Worm (Caenorhabditis elegans) whole organism, mixed stage, embryonic: ENCODE results near the gene spin-4.

Experiments
- M03D4.4 ChIP-seq: sonication (generic microtip); optimal IDR thresholded peaks from 2 replicates; lab custom pipeline; 2017; ENCODE audit warnings: mild to moderate bottlenecking, missing genetic modification characterization, missing compliant biosample characterization
- bed-3 ChIP-seq: fragments of 200-800 bp; sonication (Bioruptor generic); optimal IDR thresholded peaks from 3 replicates; lab custom pipeline; 2018; ENCODE audit warnings: mild to moderate bottlenecking, missing genetic modification characterization, moderate library complexity, missing compliant biosample characterization
- blmp-1 ChIP-seq: fragments of 150-350 bp; optimal IDR thresholded peaks from 2 replicates; lab custom pipeline; 2014; ENCODE audit warnings: missing biosample characterization, missing genetic modification characterization
- ceh-39 ChIP-seq: fragments of 150-350 bp; optimal IDR thresholded peaks from 2 replicates; lab custom pipeline; 2014; ENCODE audit warnings: missing biosample characterization, missing genetic modification characterization
- ceh-43 ChIP-seq: fragments of 200-800 bp; sonication (Bioruptor generic); optimal IDR thresholded peaks from 2 replicates; lab custom pipeline; 2018; ENCODE audit warnings: mild to moderate bottlenecking, missing genetic modification characterization, moderate library complexity, missing compliant biosample characterization
- ceh-83 ChIP-seq: fragments of 200-800 bp; sonication (Bioruptor generic); optimal IDR thresholded peaks from 2 replicates; lab custom pipeline; 2018; ENCODE audit warnings: mild to moderate bottlenecking, missing genetic modification characterization, missing compliant biosample characterization
- ces-1 ChIP-seq: fragments of 150-350 bp; optimal IDR thresholded peaks from 2 replicates; lab custom pipeline; 2014; ENCODE audit warnings: missing biosample characterization, missing genetic modification reagents, missing genetic modification characterization
- cnd-1 ChIP-seq: fragments of 200-800 bp; sonication (Bioruptor generic); optimal IDR thresholded peaks from 2 replicates; lab custom pipeline; 2018; ENCODE audit warnings: mild to moderate bottlenecking, missing genetic modification characterization, missing compliant biosample characterization
- drap-1 ChIP-seq: fragments of 200-800 bp; sonication (Bioruptor generic); optimal IDR thresholded peaks from 3 replicates; lab custom pipeline; 2018; ENCODE audit warnings: mild to moderate bottlenecking, missing genetic modification characterization, missing compliant biosample characterization
- elt-1 ChIP-seq: sonication (generic microtip); optimal IDR thresholded peaks from 2 replicates; lab custom pipeline; 2017; ENCODE audit warnings: missing genetic modification characterization, mild to moderate bottlenecking, missing compliant biosample characterization, antibody characterized with exemption, moderate library complexity, borderline replicate concordance; ENCODE audit not compliant: insufficient read depth
- elt-3 ChIP-seq: fragments of 150-350 bp; optimal IDR thresholded peaks from 2 replicates; lab custom pipeline; 2014; ENCODE audit warnings: missing biosample characterization, missing genetic modification characterization
- flh-1 ChIP-seq: fragments of 200-800 bp; sonication (Bioruptor generic); optimal IDR thresholded peaks from 2 replicates; lab custom pipeline; 2018; ENCODE audit warnings: mild to moderate bottlenecking, missing genetic modification characterization, moderate library complexity, missing compliant biosample characterization
- ham-2 ChIP-seq: fragments of 200-800 bp; sonication (Bioruptor generic); optimal IDR thresholded peaks from 2 replicates; lab custom pipeline; 2018; ENCODE audit warnings: mild to moderate bottlenecking, missing genetic modification characterization, missing compliant biosample characterization
- hlh-1 ChIP-seq: fragments of 150-350 bp; optimal IDR thresholded peaks from 2 replicates; lab custom pipeline; 2014; ENCODE audit warnings: missing biosample characterization, missing genetic modification reagents, missing genetic modification characterization
- lin-13 ChIP-seq: fragments of 150-350 bp; optimal IDR thresholded peaks from 2 replicates; lab custom pipeline; 2014; ENCODE audit warnings: missing biosample characterization, missing genetic modification characterization
- lin-32 ChIP-seq: fragments of 200-800 bp; sonication (Bioruptor generic); optimal IDR thresholded peaks from 2 replicates; lab custom pipeline; 2018; ENCODE audit warnings: mild to moderate bottlenecking, missing genetic modification characterization, missing compliant biosample characterization
- lsy-2 ChIP-seq: fragments of 150-350 bp; optimal IDR thresholded peaks from 2 replicates; lab custom pipeline; 2014; ENCODE audit warnings: missing biosample characterization, missing genetic modification characterization
- mab-5 ChIP-seq: fragments of 150-350 bp; optimal IDR thresholded peaks from 2 replicates; lab custom pipeline; 2014; ENCODE audit warnings: missing biosample characterization, missing genetic modification characterization
- mep-1 ChIP-seq: fragments of 150-350 bp; optimal IDR thresholded peaks from 2 replicates; lab custom pipeline; 2017; ENCODE audit warnings: missing biosample characterization, missing genetic modification reagents, missing genetic modification characterization, inconsistent platforms
- mls-2 ChIP-seq: sonication (generic microtip); optimal IDR thresholded peaks from 2 replicates; lab custom pipeline; 2016; ENCODE audit warnings: mild to moderate bottlenecking, missing genetic modification characterization, moderate library complexity, missing compliant biosample characterization
- nhr-12 ChIP-seq: fragments of 150-350 bp; optimal IDR thresholded peaks from 2 replicates; lab custom pipeline; 2014; ENCODE audit warnings: missing biosample characterization, missing genetic modification characterization
- nhr-2 ChIP-seq: fragments of 150-350 bp; optimal IDR thresholded peaks from 2 replicates; lab custom pipeline; 2014; ENCODE audit warnings: missing biosample characterization, missing genetic modification characterization
- nhr-237 ChIP-seq: fragments of 150-350 bp; optimal IDR thresholded peaks from 2 replicates; lab custom pipeline; 2014; ENCODE audit warnings: missing biosample characterization, missing genetic modification characterization
- nhr-28 ChIP-seq: fragments of 150-350 bp; optimal IDR thresholded peaks from 2 replicates; lab custom pipeline; 2014; ENCODE audit warnings: missing biosample characterization, missing genetic modification characterization
- nhr-76 ChIP-seq: sonication (generic microtip); optimal IDR thresholded peaks from 2 replicates; lab custom pipeline; 2017; ENCODE audit warnings: missing biosample characterization, missing genetic modification characterization
- pha-4 ChIP-seq: fragments of 150-350 bp; optimal IDR thresholded peaks from 2 replicates; lab custom pipeline; 2018; ENCODE audit warnings: missing biosample characterization, missing genetic modification reagents, missing genetic modification characterization
- sem-2 ChIP-seq: fragments of 200-800 bp; sonication (Bioruptor generic); optimal IDR thresholded peaks from 2 replicates; lab custom pipeline; 2018; ENCODE audit warnings: mild to moderate bottlenecking, missing genetic modification characterization, missing compliant biosample characterization
- snpc-4 ChIP-seq: fragments of 150-350 bp; optimal IDR thresholded peaks from 2 replicates; lab custom pipeline; 2014; ENCODE audit warnings: missing biosample characterization, missing genetic modification characterization
- sptf-1 ChIP-seq: sonication (generic microtip); optimal IDR thresholded peaks from 2 replicates; lab custom pipeline; 2017; ENCODE audit warnings: mild to moderate bottlenecking, missing genetic modification characterization, moderate library complexity, missing compliant biosample characterization
- tbx-8 ChIP-seq: fragments of 200-800 bp; sonication (Bioruptor generic); optimal IDR thresholded peaks from 2 replicates; lab custom pipeline; 2018; ENCODE audit warnings: mild to moderate bottlenecking, missing genetic modification characterization, moderate library complexity, missing compliant biosample characterization
- unc-120 ChIP-seq: sonication (generic microtip); optimal IDR thresholded peaks from 2 replicates; lab custom pipeline; 2017; ENCODE audit warnings: missing genetic modification characterization, missing compliant biosample characterization; ENCODE audit not compliant: poor library complexity, severe bottlenecking
- unc-39 ChIP-seq: fragments of 150-350 bp; optimal IDR thresholded peaks from 2 replicates; lab custom pipeline; 2014; ENCODE audit warnings: missing biosample characterization, missing genetic modification characterization
- unc-62 ChIP-seq: fragments of 150-350 bp; optimal IDR thresholded peaks from 2 replicates; lab custom pipeline; 2014; ENCODE audit warnings: missing biosample characterization, missing genetic modification reagents, missing genetic modification characterization
- zip-8 ChIP-seq: fragments of 150-350 bp; optimal IDR thresholded peaks from 2 replicates; lab custom pipeline; 2014; ENCODE audit warnings: missing biosample characterization, missing genetic modification characterization
- ztf-11 ChIP-seq: fragments of 150-350 bp; optimal IDR thresholded peaks from 2 replicates; lab custom pipeline; 2014; ENCODE audit warnings: missing biosample characterization, missing genetic modification characterization

spin-4 gene

DNA sequence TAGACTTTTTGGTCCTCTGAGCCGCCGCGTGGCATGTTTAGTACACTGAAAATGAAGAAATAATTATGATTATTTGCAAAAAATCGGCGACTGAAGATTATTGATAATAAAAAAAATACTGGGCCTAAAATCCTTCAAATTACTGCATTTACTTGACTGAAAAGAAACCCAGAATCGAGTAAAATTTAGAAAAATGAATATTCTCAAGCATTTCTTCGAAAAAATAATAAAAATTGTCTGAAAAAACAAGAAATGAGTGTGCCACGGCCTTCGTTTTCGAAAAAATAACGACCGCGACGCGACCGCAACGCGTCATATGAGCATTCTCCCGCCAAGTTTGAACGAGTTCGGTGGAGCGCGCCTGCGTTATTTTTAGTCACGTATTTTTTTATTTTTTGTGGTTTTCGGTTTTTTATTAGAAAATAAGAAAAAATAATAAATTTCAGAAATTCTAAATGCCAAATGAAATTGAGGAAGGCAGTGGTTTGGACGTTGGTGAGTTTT, at the start of gene spin-4, which contains the start of gene rsp-3:
Gene spin-4, plus strand, starts transcription at position 447 of the 504 bp plus-strand sequence.
Gene rsp-3, minus strand, starts transcription at position 51 of the 504 bp plus-strand sequence.
- TF ChIP-seq ceh-43 (GFP tag; lab: Kevin White, UChicago), result no peak
- TF ChIP-seq unc-120 (tag; lab: Kevin White, UChicago), result no peak
- no peak for TF ChIP-seq nhr-76 (tag; lab: Kevin White, UChicago)
- peak; percentile 89 for TF ChIP-seq ceh-39 (tag; lab: Kevin White, UChicago)
- TF ChIP-seq elt-3 (tag; lab: Kevin White, UChicago), result no peak
- no peak for TF ChIP-seq M03D4.4 (tag; lab: Kevin White, UChicago)
- peak; percentile 84 for TF ChIP-seq lin-13 (tag; lab: Kevin White, UChicago)
- TF ChIP-seq mls-2 (tag; lab: Kevin White, UChicago), result no peak
- peak; percentile 73 for TF ChIP-seq mab-5 (tag; lab: Kevin White, UChicago)
- peak; percentile 80 for TF ChIP-seq lsy-2 (tag; lab: Kevin White, UChicago)
- TF ChIP-seq nhr-237 (tag; lab: Kevin White, UChicago), result peak; percentile 93
- TF ChIP-seq sem-2, result no peak
- no peak for TF ChIP-seq unc-62 (GFP tag; lab: Kevin White, UChicago)
- TF ChIP-seq mep-1, result peak; percentile 92
- no peak for TF ChIP-seq nhr-12 (tag; lab: Kevin White, UChicago)
- no peak for TF ChIP-seq nhr-28 (tag; lab: Kevin White, UChicago)
- no peak for TF ChIP-seq ham-2 (GFP tag; lab: Kevin White, UChicago)
- no peak for TF ChIP-seq elt-1 (tag; lab: Kevin White, UChicago)
- TF ChIP-seq hlh-1 (tag; lab: Kevin White, UChicago), result peak; percentile 5
- TF ChIP-seq ztf-11 (tag; lab: Kevin White, UChicago), result no peak
- TF ChIP-seq bed-3 (GFP tag; lab: Kevin White, UChicago), result no peak
- no peak for TF ChIP-seq cnd-1 (tag; lab: Kevin White, UChicago)
- no peak for TF ChIP-seq nhr-2
- TF ChIP-seq lin-32 (GFP tag; lab: Kevin White, UChicago), result no peak
- no peak for TF ChIP-seq flh-1 (GFP tag; lab: Kevin White, UChicago)
- no peak for TF ChIP-seq snpc-4 (tag; lab: Kevin White, UChicago)
- no peak for TF ChIP-seq unc-39 (tag; lab: Kevin White, UChicago)
- peak; percentile 32 for TF ChIP-seq blmp-1 (tag; lab: Kevin White, UChicago)
- no peak for TF ChIP-seq drap-1
- TF ChIP-seq pha-4 (tag; lab: Kevin White, UChicago), result peak; percentile 48
- TF ChIP-seq tbx-8 (GFP tag; lab: Kevin White, UChicago), result no peak
- TF ChIP-seq sptf-1 (tag; lab: Kevin White, UChicago), result peak; percentile 31
- TF ChIP-seq ceh-83 (GFP tag; lab: Kevin White, UChicago), result no peak
- TF ChIP-seq ces-1 (GFP tag; lab: Kevin White, UChicago), result peak; percentile 72
- no peak for TF ChIP-seq zip-8 (tag; lab: Kevin White, UChicago)

DNA sequence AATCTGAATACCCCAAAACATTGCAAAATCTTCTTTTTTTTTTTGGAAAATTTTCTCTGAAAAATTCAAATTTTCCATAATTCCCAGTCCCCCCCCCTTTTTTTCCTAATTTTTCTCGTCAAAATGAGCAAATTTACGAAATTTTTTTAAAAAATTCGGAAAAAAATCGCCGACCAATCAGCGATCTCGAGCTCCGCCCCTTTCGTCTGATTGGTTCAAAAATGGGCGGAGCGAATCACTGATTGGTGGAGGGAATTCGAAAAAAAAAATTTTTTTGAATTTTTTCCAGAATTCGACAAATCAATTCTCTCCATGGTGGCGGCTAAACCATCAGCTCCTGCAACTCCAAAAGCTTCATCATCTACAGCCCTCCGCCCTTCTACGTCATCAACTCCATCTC, 49.5 kb upstream of the spin-4 start:
- TF ChIP-seq hlh-1 (tag; lab: Kevin White, UChicago) (no peak), nhr-237 (tag; lab: Kevin White, UChicago) (no peak), snpc-4 (tag; lab: Kevin White, UChicago) (no peak), mep-1 (no peak), sem-2 (no peak), ceh-43 (GFP tag; lab: Kevin White, UChicago) (no peak)

DNA sequence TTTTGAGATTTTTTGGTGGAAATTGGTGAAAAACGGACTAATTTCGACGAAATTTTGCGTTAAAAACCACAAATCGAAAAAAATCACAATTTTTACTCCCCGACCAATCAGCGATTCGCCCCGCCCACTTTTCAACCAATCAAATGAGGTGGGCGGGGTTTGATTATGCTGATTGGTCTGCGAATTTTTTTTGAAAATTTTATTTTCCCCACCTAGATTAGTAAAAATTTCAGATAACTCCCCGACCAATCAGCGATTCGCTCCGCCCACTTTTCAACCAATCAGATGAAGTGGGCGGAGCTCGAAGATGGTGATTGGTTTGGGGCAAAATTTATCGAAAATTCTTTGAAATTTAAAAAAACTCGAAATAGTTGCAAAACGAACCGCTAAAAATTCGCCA, 48.9 kb upstream of the spin-4 start:
- TF ChIP-seq nhr-12 (tag; lab: Kevin White, UChicago) (no peak), nhr-2 (no peak), nhr-237 (tag; lab: Kevin White, UChicago) (no peak), lin-13 (tag; lab: Kevin White, UChicago) (no peak), hlh-1 (tag; lab: Kevin White, UChicago) (no peak), pha-4 (tag; lab: Kevin White, UChicago) (no peak), mep-1 (no peak), unc-39 (tag; lab: Kevin White, UChicago) (no peak), cnd-1 (tag; lab: Kevin White, UChicago) (no peak), ham-2 (GFP tag; lab: Kevin White, UChicago) (no peak), lsy-2 (tag; lab: Kevin White, UChicago) (no peak), sem-2 (no peak), unc-120 (tag; lab: Kevin White, UChicago) (no peak), elt-3 (tag; lab: Kevin White, UChicago) (no peak), ceh-43 (GFP tag; lab: Kevin White, UChicago) (no peak), nhr-76 (tag; lab: Kevin White, UChicago) (no peak), ceh-39 (tag; lab: Kevin White, UChicago) (no peak)
